Fruit fly (Drosophila melanogaster) whole organism, embryonic: ENCODE results near the gene cyr.
A peak's percentile ranks its signal among the peaks of the same experiment; 100 is the strongest.

Source experiments
- Blimp-1 ChIP-seq: fragments of 200-800 bp; sonication (Bioruptor generic); optimal IDR thresholded peaks from 3 replicates; lab custom pipeline; 2018; ENCODE audit warnings: missing biosample characterization, missing genetic modification characterization, mild to moderate bottlenecking, moderate library complexity, missing genetic modification reagents
- Bteb2 ChIP-seq: fragments of 200-800 bp; sonication (Bioruptor generic); optimal IDR thresholded peaks from 2 replicates; lab custom pipeline; 2016; ENCODE audit warnings: missing biosample characterization, missing genetic modification characterization
- CG11560 ChIP-seq: fragments of 200-800 bp; sonication (Bioruptor generic); IDR thresholded peaks from 3 replicates; pipeline ENCODE4 v1.3.6; 2022; ENCODE audit warnings: missing biosample characterization, missing genetic modification characterization
- CG12155 ChIP-seq: fragments of 200-800 bp; sonication (Bioruptor generic); optimal IDR thresholded peaks from 3 replicates; lab custom pipeline; 2016; ENCODE audit warnings: missing biosample characterization, missing genetic modification characterization
- CG13624 ChIP-seq: fragments of 200-800 bp; sonication (Bioruptor generic); optimal IDR thresholded peaks from 2 replicates; lab custom pipeline; 2016; ENCODE audit warnings: missing biosample characterization, missing genetic modification characterization
- CG31224 ChIP-seq: fragments of 200-800 bp; sonication (Bioruptor generic); IDR thresholded peaks from 2 replicates; pipeline ENCODE4 v1.3.6; 2022; ENCODE audit warnings: missing biosample characterization, missing genetic modification characterization
- CG32772 ChIP-seq: fragments of 200-800 bp; sonication (Bioruptor generic); IDR thresholded peaks from 2 replicates; pipeline ENCODE4 v1.3.6; 2022; ENCODE audit warnings: missing biosample characterization, missing genetic modification characterization
- CG3407 ChIP-seq: fragments of 200-800 bp; sonication (Bioruptor generic); optimal IDR thresholded peaks from 2 replicates; lab custom pipeline; 2018; ENCODE audit warnings: missing biosample characterization, mild to moderate bottlenecking, missing genetic modification characterization
- CG34422 ChIP-seq: fragments of 200-800 bp; sonication (Bioruptor generic); IDR thresholded peaks from 3 replicates; pipeline ENCODE4 v1.3.6; 2022; ENCODE audit warnings: missing biosample characterization, missing genetic modification characterization
- CG3726 ChIP-seq: fragments of 200-800 bp; sonication (Bioruptor generic); IDR thresholded peaks from 3 replicates; pipeline ENCODE4, ENCODE4 v1.3.6; 2022; ENCODE audit warnings: missing biosample characterization, missing genetic modification characterization
- CG3995 ChIP-seq: fragments of 200-800 bp; sonication (Bioruptor generic); optimal IDR thresholded peaks from 3 replicates; lab custom pipeline; 2016; ENCODE audit warnings: missing biosample characterization, missing genetic modification characterization
- CG6175 ChIP-seq: fragments of 200-800 bp; sonication (Bioruptor generic); IDR thresholded peaks from 3 replicates; pipeline ENCODE4 v1.3.6; 2022; ENCODE audit warnings: missing biosample characterization, missing genetic modification characterization
- CG8924 ChIP-seq: fragments of 200-800 bp; optimal IDR thresholded peaks from 3 replicates; lab custom pipeline; 2019; ENCODE audit warnings: missing biosample characterization, mild to moderate bottlenecking, missing genetic modification characterization, moderate library complexity
- CG9609 ChIP-seq: fragments of 200-800 bp; sonication (Bioruptor generic); optimal IDR thresholded peaks from 3 replicates; lab custom pipeline; 2016; ENCODE audit warnings: missing biosample characterization, missing genetic modification characterization
- Doc2 ChIP-seq: fragments of 200-800 bp; sonication (Bioruptor generic); IDR thresholded peaks from 2 replicates; pipeline ENCODE4 v1.3.6; 2022; ENCODE audit warnings: missing biosample characterization, missing genetic modification characterization
- Ets97D ChIP-seq: fragments of 200-800 bp; sonication (Bioruptor generic); optimal IDR thresholded peaks from 3 replicates; lab custom pipeline; 2016; ENCODE audit warnings: missing biosample characterization, missing genetic modification characterization
- Hand ChIP-seq: fragments of 200-800 bp; sonication (Bioruptor generic); optimal IDR thresholded peaks from 2 replicates; lab custom pipeline; 2017; ENCODE audit warnings: mild to moderate bottlenecking, missing biosample characterization, missing genetic modification reagents, missing genetic modification characterization
- Kr ChIP-seq: fragments of 200-800 bp; sonication (Bioruptor generic); optimal IDR thresholded peaks from 2 replicates; lab custom pipeline; 2017; ENCODE audit warnings: missing biosample characterization, mild to moderate bottlenecking, missing genetic modification characterization
- MESR4 ChIP-seq: fragments of 200-800 bp; sonication (Bioruptor generic); optimal IDR thresholded peaks from 2 replicates; lab custom pipeline; 2018; ENCODE audit warnings: missing biosample characterization, mild to moderate bottlenecking, missing genetic modification characterization, moderate library complexity
- Myb ChIP-seq: fragments of 200-800 bp; sonication (Bioruptor generic); optimal IDR thresholded peaks from 2 replicates; lab custom pipeline; 2016; ENCODE audit warnings: missing biosample characterization, missing genetic modification characterization
- Nf-YC ChIP-seq: fragments of 200-800 bp; optimal IDR thresholded peaks from 3 replicates; lab custom pipeline; 2019; ENCODE audit warnings: missing biosample characterization, mild to moderate bottlenecking, missing genetic modification characterization, moderate library complexity
- Usf ChIP-seq: fragments of 200-800 bp; sonication (Bioruptor generic); optimal IDR thresholded peaks from 2 replicates; lab custom pipeline; 2017; ENCODE audit warnings: missing genotype, missing biosample characterization, missing genetic modification characterization
- bab2 ChIP-seq: fragments of 200-800 bp; sonication (Bioruptor generic); optimal IDR thresholded peaks from 2 replicates; lab custom pipeline; 2016; ENCODE audit warnings: missing biosample characterization, missing genetic modification characterization
- cg ChIP-seq: fragments of 200-800 bp; sonication (Bioruptor generic); optimal IDR thresholded peaks from 3 replicates; lab custom pipeline; 2019; ENCODE audit warnings: missing biosample characterization, mild to moderate bottlenecking, missing genetic modification characterization, moderate library complexity
- dati ChIP-seq: fragments of 200-800 bp; sonication (Bioruptor generic); IDR thresholded peaks from 2 replicates; pipeline ENCODE4 v1.3.6; 2022; ENCODE audit warnings: missing biosample characterization, missing genetic modification characterization
- dpn ChIP-seq, 2 experiments: fragments of 200-800 bp; sonication (Bioruptor generic); optimal IDR thresholded peaks; 3 replicates each; lab custom pipeline; 2016; ENCODE audit warnings: missing biosample characterization in 2 of 2, missing genetic modification characterization in 2 of 2
- emc ChIP-seq: fragments of 200-800 bp; sonication (Bioruptor generic); optimal IDR thresholded peaks from 2 replicates; lab custom pipeline; 2016; ENCODE audit warnings: missing biosample characterization, missing genetic modification characterization
- fd3F ChIP-seq: fragments of 200-800 bp; sonication (Bioruptor generic); optimal IDR thresholded peaks from 2 replicates; lab custom pipeline; 2018; ENCODE audit warnings: missing biosample characterization, mild to moderate bottlenecking, missing genetic modification characterization, moderate library complexity
- gcm2 ChIP-seq: fragments of 200-800 bp; sonication (Bioruptor generic); optimal IDR thresholded peaks from 2 replicates; lab custom pipeline; 2016; ENCODE audit warnings: missing biosample characterization, missing genetic modification characterization
- grau ChIP-seq: fragments of 200-800 bp; optimal IDR thresholded peaks from 3 replicates; lab custom pipeline; 2019; ENCODE audit warnings: missing biosample characterization, mild to moderate bottlenecking, missing genetic modification characterization, moderate library complexity
- gt ChIP-seq: fragments of 200-800 bp; sonication (Bioruptor generic); IDR thresholded peaks from 2 replicates; pipeline ENCODE4 v1.3.6; 2022; ENCODE audit warnings: missing biosample characterization, missing genetic modification characterization
- hbn ChIP-seq: fragments of 200-800 bp; sonication (Bioruptor generic); IDR thresholded peaks from 2 replicates; pipeline ENCODE4 v1.3.6; 2022; ENCODE audit warnings: missing biosample characterization, missing genetic modification characterization; ENCODE audit not compliant: partially characterized antibody
- kay ChIP-seq: fragments of 200-800 bp; sonication (Bioruptor generic); optimal IDR thresholded peaks from 2 replicates; lab custom pipeline; 2016; ENCODE audit warnings: missing biosample characterization, missing genetic modification characterization
- knrl ChIP-seq: fragments of 200-800 bp; sonication (Bioruptor generic); IDR thresholded peaks from 3 replicates; pipeline ENCODE4 v1.3.6; 2022; ENCODE audit warnings: missing biosample characterization, missing genetic modification characterization; ENCODE audit not compliant: partially characterized antibody
- lab ChIP-seq: fragments of 200-800 bp; sonication (Bioruptor generic); optimal IDR thresholded peaks from 3 replicates; lab custom pipeline; 2017; ENCODE audit warnings: missing biosample characterization, missing genetic modification characterization, mild to moderate bottlenecking, moderate library complexity, missing genetic modification reagents
- lbe ChIP-seq: fragments of 200-800 bp; sonication (Bioruptor generic); optimal IDR thresholded peaks from 2 replicates; lab custom pipeline; 2016; ENCODE audit warnings: missing biosample characterization, mild to moderate bottlenecking, missing genetic modification characterization
- nau ChIP-seq: fragments of 200-800 bp; sonication (Bioruptor generic); optimal IDR thresholded peaks from 3 replicates; lab custom pipeline; 2017; ENCODE audit warnings: missing biosample characterization, mild to moderate bottlenecking, missing genetic modification characterization, missing genetic modification reagents
- nerfin-2 ChIP-seq: fragments of 200-800 bp; sonication (Bioruptor generic); IDR thresholded peaks from 2 replicates; pipeline ENCODE4 v1.3.6; 2022; ENCODE audit warnings: missing biosample characterization, missing genetic modification characterization; ENCODE audit not compliant: partially characterized antibody
- pfk ChIP-seq: fragments of 200-800 bp; sonication (Bioruptor generic); optimal IDR thresholded peaks from 2 replicates; lab custom pipeline; 2018; ENCODE audit warnings: missing biosample characterization, mild to moderate bottlenecking, missing genetic modification characterization, moderate library complexity
- pho ChIP-seq: fragments of 200-800 bp; sonication (Bioruptor generic); optimal IDR thresholded peaks from 2 replicates; lab custom pipeline; 2016; ENCODE audit warnings: missing biosample characterization, missing genetic modification characterization
- phol ChIP-seq: fragments of 200-800 bp; sonication (Bioruptor generic); optimal IDR thresholded peaks from 3 replicates; lab custom pipeline; 2018; ENCODE audit warnings: missing biosample characterization, mild to moderate bottlenecking, missing genetic modification characterization, moderate library complexity
- psq ChIP-seq: fragments of 200-800 bp; sonication (Bioruptor generic); optimal IDR thresholded peaks from 2 replicates; lab custom pipeline; 2017; ENCODE audit warnings: missing biosample characterization, missing genetic modification characterization
- pzg ChIP-seq: fragments of 200-800 bp; sonication (Bioruptor generic); optimal IDR thresholded peaks from 3 replicates; lab custom pipeline; 2018; ENCODE audit warnings: missing biosample characterization, mild to moderate bottlenecking, missing genetic modification characterization, moderate library complexity
- rib ChIP-seq: fragments of 200-800 bp; sonication (Bioruptor generic); IDR thresholded peaks from 2 replicates; pipeline ENCODE4 v1.3.6; 2022; ENCODE audit warnings: missing biosample characterization, missing genetic modification characterization
- scrt ChIP-seq: fragments of 200-800 bp; sonication (Bioruptor generic); optimal IDR thresholded peaks from 2 replicates; lab custom pipeline; 2018; ENCODE audit warnings: missing biosample characterization, mild to moderate bottlenecking, missing genetic modification characterization, moderate library complexity
- seq ChIP-seq: fragments of 200-800 bp; sonication (Bioruptor generic); IDR thresholded peaks from 2 replicates; pipeline ENCODE4 v1.3.6; 2022; ENCODE audit warnings: missing biosample characterization, missing genetic modification characterization
- sima ChIP-seq: fragments of 200-800 bp; sonication (Bioruptor generic); optimal IDR thresholded peaks from 2 replicates; lab custom pipeline; 2016; ENCODE audit warnings: missing biosample characterization, missing genetic modification characterization
- stc ChIP-seq: fragments of 200-800 bp; sonication (Bioruptor generic); IDR thresholded peaks from 2 replicates; pipeline ENCODE4 v1.3.6; 2022; ENCODE audit warnings: missing biosample characterization, missing genetic modification characterization
- tgo ChIP-seq: fragments of 200-800 bp; sonication (Bioruptor generic); IDR thresholded peaks from 3 replicates; pipeline ENCODE4 v1.3.6; 2022; ENCODE audit warnings: missing biosample characterization, missing genetic modification characterization
- tin ChIP-seq: fragments of 200-800 bp; sonication (Bioruptor generic); optimal IDR thresholded peaks from 3 replicates; lab custom pipeline; 2016; ENCODE audit warnings: missing biosample characterization, missing genetic modification characterization

cyr gene

DNA sequence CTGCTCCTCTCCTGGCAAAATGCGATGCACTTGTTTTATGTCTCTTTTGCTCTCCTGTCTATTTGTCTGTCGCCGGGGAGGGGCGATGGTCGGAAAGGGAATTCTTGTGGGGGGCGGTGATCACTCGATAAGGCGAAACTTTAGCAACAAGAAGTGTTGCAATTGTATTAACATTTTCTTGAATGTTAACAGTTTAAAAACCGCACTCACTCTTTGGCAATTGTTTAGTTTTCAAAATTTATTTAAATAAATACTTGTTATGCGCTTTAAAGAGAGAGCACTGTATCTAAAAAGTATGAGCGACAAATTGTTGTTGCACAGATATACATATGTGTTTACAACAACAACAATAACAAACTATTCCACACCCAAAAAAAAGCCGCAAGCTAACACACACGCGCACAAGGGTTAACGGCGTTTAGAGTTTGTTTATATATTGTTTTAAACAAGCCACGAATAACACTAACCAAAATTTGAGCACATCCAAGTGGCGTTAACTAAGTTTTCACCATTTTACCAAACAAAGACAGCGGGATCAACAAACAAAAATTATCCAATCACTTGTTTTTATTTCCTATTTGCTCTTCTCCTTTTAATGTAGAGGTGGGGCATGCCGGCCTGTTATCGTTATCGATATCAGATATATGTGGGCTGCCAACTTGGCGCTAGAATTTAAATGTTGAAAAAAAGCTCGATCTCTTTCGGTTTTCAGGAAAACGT lies 33.9 kb downstream of the cyr start, which contains the start of gene CG2258 (continued):
- peak; percentile 5 to 85 for TF ChIP-seq dpn (GFP tag; optimal IDR thresholded peaks at IDR 0.05; lab: Kevin White, UChicago)
- no peak for TF ChIP-seq Doc2 (GFP tag; lab: Robert Waterston, UW)
- TF ChIP-seq pzg (GFP tag; lab: Kevin White, UChicago) = peak; percentile 31
- TF ChIP-seq CG8924 (tag; lab: Kevin White, UChicago) = peak; percentile 86
- peak; percentile 65 for TF ChIP-seq CG13624 (GFP tag; lab: Kevin White, UChicago)
- peak; percentile 37 for TF ChIP-seq Usf (GFP tag; lab: Kevin White, UChicago)
- peak; percentile 91 for TF ChIP-seq lab (GFP tag; lab: Kevin White, UChicago)
- peak; percentile 84 for TF ChIP-seq stc (GFP tag; lab: Robert Waterston, UW)
- peak; percentile 34; the same call in 1 of the 3 replicates for TF ChIP-seq CG11560 (tag; lab: Robert Waterston, UW)
- TF ChIP-seq scrt (GFP tag; lab: Kevin White, UChicago) = peak; percentile 77
- TF ChIP-seq CG32772 = peak; percentile 89
- no peak for TF ChIP-seq nerfin-2 (GFP tag; lab: Robert Waterston, UW)
- no peak for TF ChIP-seq kay (GFP tag; lab: Kevin White, UChicago)
- TF ChIP-seq tin (GFP tag; lab: Kevin White, UChicago) = peak; percentile 83
- TF ChIP-seq CG3407 (GFP tag; lab: Kevin White, UChicago) = peak; percentile 75
- TF ChIP-seq cg (GFP tag; lab: Kevin White, UChicago) = peak; percentile 59
- TF ChIP-seq emc (GFP tag; lab: Kevin White, UChicago) = peak; percentile 12
- TF ChIP-seq MESR4 (GFP tag; lab: Kevin White, UChicago) = peak; percentile 9
- peak; percentile 38 for TF ChIP-seq CG3995 (GFP tag; lab: Kevin White, UChicago)
- TF ChIP-seq pfk (GFP tag; lab: Kevin White, UChicago) = no peak
- TF ChIP-seq fd3F (GFP tag; lab: Kevin White, UChicago) = peak; percentile 81
- TF ChIP-seq Myb = peak; percentile 30
- TF ChIP-seq Hand (GFP tag; lab: Kevin White, UChicago) = peak; percentile 66
- TF ChIP-seq CG12155 (GFP tag; lab: Kevin White, UChicago) = peak; percentile 78
- no peak for TF ChIP-seq gt
- peak; percentile 75 for TF ChIP-seq CG9609
- peak; percentile 67 for TF ChIP-seq Nf-YC (tag; lab: Kevin White, UChicago)
- peak; percentile 46; the same call in 1 of the 2 replicates for TF ChIP-seq dati
- no peak for TF ChIP-seq gcm2
- TF ChIP-seq knrl = no peak
- TF ChIP-seq seq (GFP tag; lab: Robert Waterston, UW) = peak; percentile 69
- TF ChIP-seq CG31224 (GFP tag; lab: Robert Waterston, UW) = peak; percentile 73
- TF ChIP-seq Blimp-1 (GFP tag; lab: Kevin White, UChicago) = peak; percentile 90
- TF ChIP-seq CG6175 (GFP tag; lab: Robert Waterston, UW) = peak; percentile 74; the same call in 1 of the 3 replicates
- TF ChIP-seq Kr (GFP tag; lab: Kevin White, UChicago) = no peak
- TF ChIP-seq sima (GFP tag; lab: Kevin White, UChicago) = no peak
- TF ChIP-seq psq (GFP tag; lab: Kevin White, UChicago) = peak; percentile 24
- peak; percentile 81 for TF ChIP-seq bab2
- peak; percentile 96 for TF ChIP-seq grau (tag; lab: Kevin White, UChicago)
- TF ChIP-seq pho (GFP tag; lab: Kevin White, UChicago) = peak; percentile 61
- no peak for TF ChIP-seq hbn (GFP tag; lab: Robert Waterston, UW)
- TF ChIP-seq lbe (GFP tag; lab: Kevin White, UChicago) = peak; percentile 37
- peak; percentile 27 for TF ChIP-seq Bteb2 (GFP tag; lab: Kevin White, UChicago)
- TF ChIP-seq CG3726 = peak; percentile 82
- TF ChIP-seq Ets97D (GFP tag; lab: Kevin White, UChicago) = peak; percentile 47
- TF ChIP-seq nau (GFP tag; lab: Kevin White, UChicago) = peak; percentile 79
- peak; percentile 89 for TF ChIP-seq CG34422 (GFP tag; lab: Robert Waterston, UW)
- TF ChIP-seq tgo (GFP tag; lab: Robert Waterston, UW) = peak; percentile 81
- peak; percentile 85 for TF ChIP-seq phol (tag; lab: Kevin White, UChicago)
- TF ChIP-seq rib = peak; percentile 55; the same call in 1 of the 2 replicates
